Fruit fly (Drosophila melanogaster) whole organism: ENCODE measurements around the gene Setx.

Experiments used
- CG8478 ChIP-seq: fragments of >200 bp; optimal IDR thresholded peaks from 2 replicates; lab custom pipeline; 2018; ENCODE audit warnings: inconsistent platforms
- Dll ChIP-seq: fragments of >200 bp; optimal IDR thresholded peaks from 2 replicates; lab custom pipeline; 2017

DNA sequence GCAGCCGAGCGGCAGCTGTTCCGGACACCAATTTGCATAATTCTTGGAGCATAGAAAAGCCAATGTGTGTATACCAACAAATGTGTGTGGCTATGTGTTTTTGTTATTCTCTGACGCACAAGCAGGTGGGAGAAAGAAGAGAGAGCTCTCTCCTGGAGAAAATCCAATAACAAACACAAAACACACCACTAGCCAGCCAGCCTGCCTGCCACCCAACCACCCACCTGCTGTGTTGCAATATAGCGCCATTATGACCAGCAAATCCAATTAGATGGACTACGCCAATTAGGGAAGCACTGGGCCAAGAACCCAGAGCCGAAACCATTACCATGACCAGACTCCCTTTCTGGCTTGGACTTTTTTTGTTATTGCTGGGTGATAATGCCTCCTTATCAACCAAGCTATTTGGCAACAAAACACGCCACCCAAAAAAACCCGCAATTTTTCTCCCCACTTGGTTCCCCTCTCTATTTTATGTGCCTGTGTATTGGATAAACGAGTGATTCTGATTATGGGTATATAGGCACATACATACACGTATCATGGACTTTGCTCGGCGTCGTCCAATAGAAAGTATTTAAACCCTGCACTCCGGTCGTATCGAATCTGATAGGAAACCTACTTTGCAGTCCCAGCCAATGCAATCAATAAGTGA lies 8.8 kb downstream of the Setx start:
- TF ChIP-seq Dll (lab: Kevin White, UChicago) = no peak
- TF ChIP-seq CG8478 (lab: Kevin White, UChicago) = no peak
